Worm (Caenorhabditis elegans): ENCODE results near the gene pro-1.

DNA sequence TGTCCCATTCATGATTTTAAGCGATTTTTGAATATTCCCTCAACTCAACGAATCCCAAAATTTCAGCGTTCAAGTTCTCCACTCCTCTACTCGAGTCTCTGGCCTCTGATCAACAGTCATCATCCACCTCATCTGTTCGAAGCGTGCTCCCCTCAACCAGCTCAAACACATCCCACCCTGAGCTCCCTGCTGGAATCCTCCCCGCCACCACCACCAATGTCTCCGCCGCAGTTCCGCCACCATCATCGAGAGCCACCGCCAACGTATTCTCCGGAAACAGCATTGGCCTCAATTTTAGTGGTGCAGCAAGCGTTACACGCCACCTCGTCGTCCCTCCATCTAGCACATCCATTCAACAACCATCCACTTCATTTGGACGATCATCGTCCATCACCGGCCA, 10.2 kb downstream of the pro-1 start:
- no peak for TF ChIP-seq klf-2 (GFP tag; conservative IDR thresholded peaks at IDR 0.05)
- TF ChIP-seq cog-1 (tag; optimal IDR thresholded peaks at IDR 0.05): no peak
- no peak for TF ChIP-seq ztf-29 (GFP tag; IDR thresholded peaks at IDR 0.05)
- TF ChIP-seq T22C8.4 (GFP tag; IDR thresholded peaks at IDR 0.05): no peak
- TF ChIP-seq flt-1 (GFP tag; IDR thresholded peaks at IDR 0.05): no peak
- TF ChIP-seq ztf-23 (GFP tag; IDR thresholded peaks at IDR 0.05): no peak
- TF ChIP-seq ref-1 (GFP tag; conservative IDR thresholded peaks at IDR 0.05): no peak
- TF ChIP-seq med-1 (GFP tag; optimal IDR thresholded peaks at IDR 0.05; ENCODE audit: insufficient read depth): no peak
- TF ChIP-seq tab-1 (GFP tag; IDR thresholded peaks at IDR 0.05): no peak

All from whole organism, midembryonic.